Worm (Caenorhabditis elegans): Measurements from ENCODE around the gene suca-1.

suca-1 gene

DNA sequence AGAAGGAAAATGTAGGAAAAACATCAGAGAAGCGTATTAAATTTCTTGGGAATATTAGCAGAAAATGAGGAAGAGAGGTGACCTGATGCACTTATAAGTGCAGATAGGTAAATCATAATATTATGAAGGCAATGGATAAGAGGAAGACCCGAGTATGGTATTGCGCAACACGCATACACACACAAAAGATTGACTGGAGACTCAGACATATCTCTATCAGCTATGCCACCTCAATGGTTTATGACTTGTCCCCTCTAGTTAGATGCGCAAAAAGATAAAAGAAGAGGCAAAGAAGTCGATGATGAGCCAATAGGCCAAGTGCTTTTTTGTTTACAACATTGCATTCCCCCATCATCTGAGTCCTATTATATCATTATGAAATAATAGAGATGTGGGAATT, 32.2 kb upstream of the suca-1 start:
- TF ChIP-seq attf-6 (GFP tag; IDR thresholded peaks at IDR 0.05) (no peak), F57A8.1 (GFP tag; optimal IDR thresholded peaks at IDR 0.05) (no peak), hlh-12 (tag; optimal IDR thresholded peaks at IDR 0.05) (no peak), ztf-26 (tag; optimal IDR thresholded peaks at IDR 0.05) (no peak), pbrm-1 (GFP tag; IDR thresholded peaks at IDR 0.05) (no peak), ceh-79 (tag; optimal IDR thresholded peaks at IDR 0.05) (no peak), Y67H2A.10 (GFP tag; conservative IDR thresholded peaks at IDR 0.05) (no peak), ceh-58 (GFP tag; IDR thresholded peaks at IDR 0.05) (no peak), cebp-2 (GFP tag; IDR thresholded peaks at IDR 0.05) (no peak), attf-5 (GFP tag; optimal IDR thresholded peaks at IDR 0.05) (no peak), ekl-4 (GFP tag; IDR thresholded peaks at IDR 0.05) (no peak), somi-1 (GFP tag; optimal IDR thresholded peaks at IDR 0.05) (no peak), madf-3 (GFP tag; IDR thresholded peaks at IDR 0.05) (no peak), nhr-27 (tag; optimal IDR thresholded peaks at IDR 0.05) (no peak), ceh-100 (GFP tag; IDR thresholded peaks at IDR 0.05) (no peak)

DNA sequence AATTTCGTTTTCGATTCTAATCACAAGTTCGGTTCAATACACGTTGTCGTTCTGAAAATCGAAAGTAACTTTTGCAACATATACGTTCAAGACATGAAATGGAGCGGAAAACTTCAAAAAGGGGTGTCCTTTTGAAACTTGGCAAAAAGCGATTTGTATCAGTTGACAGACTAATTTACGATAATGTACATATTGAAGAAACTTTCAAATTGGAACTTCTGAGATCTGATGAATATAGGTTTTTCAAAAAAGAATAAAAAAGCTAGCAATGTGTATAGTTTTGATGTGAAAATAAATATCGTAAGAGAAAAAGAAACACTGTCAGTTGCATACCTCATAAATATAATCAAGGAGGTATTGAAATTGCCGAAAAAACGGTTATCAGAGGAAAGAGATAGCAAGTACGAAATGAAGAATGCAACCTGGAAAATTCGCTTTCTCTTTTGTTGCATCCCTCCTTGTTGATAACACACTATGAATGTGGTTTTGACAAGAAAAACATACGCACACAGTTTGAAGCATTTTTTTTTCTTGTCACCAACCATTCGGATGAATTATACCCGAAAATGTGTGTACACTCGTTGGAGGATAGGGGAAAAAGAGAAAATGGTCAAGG, 29.1 kb upstream of the suca-1 start, which contains the start of gene dgn-1:
dgn-1 (minus strand) TSS at position 51 of the 616 bp plus-strand sequence.
- no peak for TF ChIP-seq D2030.7 (GFP tag; IDR thresholded peaks at IDR 0.05)
- TF ChIP-seq nhr-80 (tag; optimal IDR thresholded peaks at IDR 0.05), result peak; percentile 56
- no peak for TF ChIP-seq zim-3 (tag; optimal IDR thresholded peaks at IDR 0.05)

DNA sequence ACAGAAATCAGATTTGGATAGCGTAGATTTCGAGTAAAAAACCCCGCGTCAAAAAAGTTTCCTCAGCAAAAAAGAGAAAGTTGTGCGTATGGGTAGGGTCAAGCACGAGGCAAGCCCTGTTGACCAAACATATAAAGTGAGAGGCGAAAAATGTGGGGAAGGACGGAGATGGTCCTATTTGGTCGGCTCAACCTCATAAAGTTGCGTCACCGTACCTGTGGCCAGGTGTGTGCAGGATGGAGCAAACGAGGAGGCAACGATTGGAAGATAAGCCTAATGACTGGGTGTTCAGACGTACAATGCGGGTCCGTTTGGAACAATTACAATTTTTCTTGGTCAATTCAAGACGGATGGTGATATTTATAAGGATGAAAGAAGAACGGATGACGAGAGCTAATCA, 27.2 kb upstream of the suca-1 start:
- TF ChIP-seq F55B11.4 (tag; optimal IDR thresholded peaks at IDR 0.05; ENCODE audit: borderline replicate concordance, insufficient read depth), result no peak
- no peak for TF ChIP-seq F39B2.1 (GFP tag; IDR thresholded peaks at IDR 0.05)

DNA sequence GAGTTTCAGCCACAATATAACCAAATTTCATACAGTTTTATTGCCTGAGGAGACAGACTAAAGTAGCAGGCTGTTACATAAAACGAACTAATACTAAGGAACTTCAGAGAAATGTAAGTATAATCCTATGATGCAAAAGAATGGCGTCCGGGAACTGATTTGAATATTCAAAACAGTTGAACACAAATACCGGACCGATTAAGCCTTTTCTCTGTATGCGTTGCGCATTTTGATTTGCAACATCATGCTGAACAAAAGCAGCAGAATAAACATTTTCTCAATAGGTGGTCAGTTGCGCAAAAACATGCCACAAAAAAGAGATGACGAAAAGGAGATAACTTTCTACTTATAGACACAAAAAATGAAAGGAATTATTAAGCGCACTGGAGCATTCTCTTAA, 24.1 kb upstream of the suca-1 start:
- TF ChIP-seq ceh-58 (GFP tag; IDR thresholded peaks at IDR 0.05) (no peak), let-526 (GFP tag; IDR thresholded peaks at IDR 0.05) (no peak), mxl-1 (tag; optimal IDR thresholded peaks at IDR 0.05) (no peak), fkh-3 (tag; optimal IDR thresholded peaks at IDR 0.05) (no peak), lag-1 (GFP tag; IDR thresholded peaks at IDR 0.05) (no peak), ztf-22 (GFP tag; optimal IDR thresholded peaks at IDR 0.05) (no peak), ceh-91 (GFP tag; IDR thresholded peaks at IDR 0.05) (no peak)

DNA sequence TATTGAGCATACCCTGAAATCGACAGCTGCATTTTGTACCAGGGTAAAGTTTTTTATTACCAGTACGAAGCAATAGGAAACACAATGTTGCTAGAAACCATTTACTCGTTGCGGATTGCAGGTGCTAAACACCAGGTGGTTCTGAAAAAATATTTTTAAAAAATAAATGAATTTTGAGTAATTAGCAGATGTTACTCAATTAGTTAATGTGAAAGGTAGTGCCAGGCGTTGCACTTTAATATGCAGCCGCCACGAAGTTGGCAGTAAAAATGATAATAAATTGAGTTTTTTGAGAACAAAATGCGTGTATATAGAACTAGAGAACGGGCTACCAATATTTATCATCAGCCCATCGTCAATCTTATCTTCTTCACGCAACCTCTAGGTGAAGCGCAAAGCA, 19.7 kb upstream of the suca-1 start, which contains the start of gene nstp-9:
nstp-9 (minus strand) TSS at position 101 of the 400 bp plus-strand sequence.
- TF ChIP-seq gei-17 (GFP tag; optimal IDR thresholded peaks at IDR 0.05), result no peak
- no peak for TF ChIP-seq B0336.3 (GFP tag; IDR thresholded peaks at IDR 0.05)
- no peak for TF ChIP-seq lin-54 (GFP tag; optimal IDR thresholded peaks at IDR 0.05)
- no peak for TF ChIP-seq ceh-40 (GFP tag; IDR thresholded peaks at IDR 0.05)
- no peak for TF ChIP-seq mcd-1 (GFP tag; IDR thresholded peaks at IDR 0.05)
- TF ChIP-seq C06A6.2 (GFP tag; conservative IDR thresholded peaks at IDR 0.05), result no peak
- TF ChIP-seq ets-4 (GFP tag; optimal IDR thresholded peaks at IDR 0.05), result no peak
- TF ChIP-seq hlh-12 (tag; optimal IDR thresholded peaks at IDR 0.05), result no peak
- TF ChIP-seq lsy-27 (tag; optimal IDR thresholded peaks at IDR 0.05; ENCODE audit: borderline replicate concordance, insufficient read depth), result no peak
- TF ChIP-seq somi-1 (GFP tag; optimal IDR thresholded peaks at IDR 0.05), result no peak
- no peak for TF ChIP-seq mxl-1 (tag; optimal IDR thresholded peaks at IDR 0.05)
- no peak for TF ChIP-seq nhr-179 (tag; optimal IDR thresholded peaks at IDR 0.05)
- no peak for TF ChIP-seq chd-7 (tag; optimal IDR thresholded peaks at IDR 0.05)
- TF ChIP-seq rpc-1 (optimal IDR thresholded peaks at IDR 0.05), result no peak
- TF ChIP-seq rpc-1 (tag; optimal IDR thresholded peaks at IDR 0.05), result no peak
- no peak for TF ChIP-seq T26A5.8 (tag; optimal IDR thresholded peaks at IDR 0.05)
- TF ChIP-seq zim-3 (tag; optimal IDR thresholded peaks at IDR 0.05), result no peak
- no peak for TF ChIP-seq snpc-4 (GFP tag; optimal IDR thresholded peaks at IDR 0.05)
- no peak for TF ChIP-seq snpc-4 (tag; optimal IDR thresholded peaks at IDR 0.05)
- no peak for TF ChIP-seq Y67H2A.10 (GFP tag; conservative IDR thresholded peaks at IDR 0.05)

All from whole organism, young adult.